Worm (Caenorhabditis elegans) whole organism, L3 larva: Measurements from ENCODE around the gene alg-3.

ENCODE experiments used
- R02D3.7 ChIP-seq: fragments of 150-350 bp; optimal IDR thresholded peaks from 2 replicates; lab custom pipeline; 2014; ENCODE audit warnings: missing biosample characterization, missing genetic modification characterization
- ZK546.5 ChIP-seq: sonication (generic microtip); optimal IDR thresholded peaks from 2 replicates; lab custom pipeline; 2017; ENCODE audit warnings: missing biosample characterization, missing genetic modification characterization
- aly-2 ChIP-seq: fragments of 150-350 bp; optimal IDR thresholded peaks from 2 replicates; lab custom pipeline; 2014; ENCODE audit warnings: missing biosample characterization, missing genetic modification characterization
- ama-1 ChIP-seq: fragments of 150-350 bp; optimal IDR thresholded peaks from 2 replicates; lab custom pipeline; 2018
- ceh-16 ChIP-seq: sonication (generic microtip); optimal IDR thresholded peaks from 2 replicates; lab custom pipeline; 2017; ENCODE audit warnings: missing biosample characterization, missing genetic modification characterization
- ceh-28 ChIP-seq: fragments of 150-350 bp; optimal IDR thresholded peaks from 2 replicates; lab custom pipeline; 2014; ENCODE audit warnings: missing biosample characterization, missing genetic modification reagents, missing genetic modification characterization
- ceh-82 ChIP-seq: fragments of 150-350 bp; optimal IDR thresholded peaks from 2 replicates; lab custom pipeline; 2014; ENCODE audit warnings: missing biosample characterization, missing genetic modification characterization
- daf-12 ChIP-seq: fragments of 150-350 bp; optimal IDR thresholded peaks from 2 replicates; lab custom pipeline; 2014; ENCODE audit warnings: missing biosample characterization, missing genetic modification reagents, missing genetic modification characterization
- egl-5 ChIP-seq: fragments of 150-350 bp; optimal IDR thresholded peaks from 2 replicates; lab custom pipeline; 2017; ENCODE audit warnings: missing biosample characterization, missing genetic modification reagents, missing genetic modification characterization, inconsistent platforms
- elt-2 ChIP-seq: sonication (generic microtip); optimal IDR thresholded peaks from 2 replicates; lab custom pipeline; 2016; ENCODE audit warnings: missing genetic modification reagents, mild to moderate bottlenecking, missing genetic modification characterization, missing compliant biosample characterization
- elt-3 ChIP-seq, 3 experiments: fragments of 150-350 bp in 1 of 3; sonication (generic microtip) in 2 of 3; optimal IDR thresholded peaks; 2 replicates in 2 of 3; 4 replicates in 1 of 3; lab custom pipeline; 2014 to 2017; ENCODE audit warnings: missing biosample characterization in 3 of 3, missing genetic modification characterization in 3 of 3
- fkh-10 ChIP-seq: sonication (generic microtip); optimal IDR thresholded peaks from 2 replicates; lab custom pipeline; 2017; ENCODE audit warnings: missing biosample characterization, missing genetic modification reagents, missing genetic modification characterization
- fkh-2 ChIP-seq: fragments of 150-350 bp; optimal IDR thresholded peaks from 2 replicates; lab custom pipeline; 2014; ENCODE audit warnings: missing biosample characterization, missing genetic modification reagents, missing genetic modification characterization
- hmg-11 ChIP-seq: sonication (generic microtip); optimal IDR thresholded peaks from 2 replicates; lab custom pipeline; 2016; ENCODE audit warnings: missing genetic modification characterization, missing compliant biosample characterization
- jun-1 ChIP-seq: fragments of 150-350 bp; optimal IDR thresholded peaks from 2 replicates; lab custom pipeline; 2014; ENCODE audit warnings: missing biosample characterization, missing genetic modification reagents, missing genetic modification characterization
- lsy-12 ChIP-seq: sonication (generic microtip); optimal IDR thresholded peaks from 2 replicates; lab custom pipeline; 2016; ENCODE audit warnings: mild to moderate bottlenecking, missing genetic modification characterization, missing compliant biosample characterization
- mdl-1 ChIP-seq: fragments of 150-350 bp; optimal IDR thresholded peaks from 2 replicates; lab custom pipeline; 2014; ENCODE audit warnings: missing biosample characterization, missing genetic modification characterization
- mml-1 ChIP-seq: fragments of 150-350 bp; sonication (generic microtip); optimal IDR thresholded peaks from 3 replicates; lab custom pipeline; 2014; ENCODE audit warnings: missing biosample characterization, missing genetic modification characterization
- nfya-1 ChIP-seq: sonication (generic microtip); optimal IDR thresholded peaks from 2 replicates; lab custom pipeline; 2017; ENCODE audit warnings: missing genetic modification characterization, mild to moderate bottlenecking, missing compliant biosample characterization, antibody characterized with exemption, moderate library complexity; ENCODE audit not compliant: insufficient read depth
- nhr-11 ChIP-seq: fragments of 150-350 bp; optimal IDR thresholded peaks from 2 replicates; lab custom pipeline; 2014; ENCODE audit warnings: missing biosample characterization, missing genetic modification characterization
- nhr-12 ChIP-seq: fragments of 150-350 bp; optimal IDR thresholded peaks from 2 replicates; lab custom pipeline; 2014; ENCODE audit warnings: missing biosample characterization, missing genetic modification characterization
- nhr-23 ChIP-seq: fragments of 150-350 bp; optimal IDR thresholded peaks from 2 replicates; lab custom pipeline; 2014; ENCODE audit warnings: missing biosample characterization, missing genetic modification reagents, missing genetic modification characterization
- nhr-237 ChIP-seq: fragments of 150-350 bp; optimal IDR thresholded peaks from 2 replicates; lab custom pipeline; 2014; ENCODE audit warnings: missing biosample characterization, missing genetic modification characterization
- nhr-25 ChIP-seq: sonication (generic microtip); optimal IDR thresholded peaks from 2 replicates; lab custom pipeline; 2017; ENCODE audit warnings: missing biosample characterization, missing genetic modification characterization
- nhr-28 ChIP-seq: fragments of 150-350 bp; optimal IDR thresholded peaks from 2 replicates; lab custom pipeline; 2014; ENCODE audit warnings: missing biosample characterization, missing genetic modification characterization
- nhr-43 ChIP-seq: sonication (generic microtip); optimal IDR thresholded peaks from 2 replicates; lab custom pipeline; 2016; ENCODE audit warnings: mild to moderate bottlenecking, missing genetic modification characterization, missing compliant biosample characterization; ENCODE audit not compliant: poor library complexity, severe bottlenecking
- nhr-67 ChIP-seq: fragments of 150-350 bp; optimal IDR thresholded peaks from 2 replicates; lab custom pipeline; 2014; ENCODE audit warnings: missing biosample characterization, missing genetic modification characterization
- nhr-76 ChIP-seq: fragments of 150-350 bp; sonication (generic microtip); optimal IDR thresholded peaks from 5 replicates; lab custom pipeline; 2014; ENCODE audit warnings: missing biosample characterization, missing genetic modification characterization
- nhr-77 ChIP-seq: fragments of 150-350 bp; optimal IDR thresholded peaks from 2 replicates; lab custom pipeline; 2014; ENCODE audit warnings: missing biosample characterization, missing genetic modification characterization
- pha-4 ChIP-seq: fragments of 150-350 bp; optimal IDR thresholded peaks from 2 replicates; lab custom pipeline; 2014; ENCODE audit warnings: missing biosample characterization, missing genetic modification reagents, missing genetic modification characterization
- pqm-1 ChIP-seq: fragments of 150-350 bp; optimal IDR thresholded peaks from 2 replicates; lab custom pipeline; 2017; ENCODE audit warnings: missing biosample characterization, missing genetic modification characterization, inconsistent platforms
- sea-2 ChIP-seq: fragments of 150-350 bp; sonication (generic microtip); optimal IDR thresholded peaks from 4 replicates; lab custom pipeline; 2014; ENCODE audit warnings: missing biosample characterization, missing genetic modification reagents, missing genetic modification characterization
- skn-1 ChIP-seq: fragments of 150-350 bp; optimal IDR thresholded peaks from 2 replicates; lab custom pipeline; 2014; ENCODE audit warnings: missing biosample characterization, missing genetic modification characterization
- snpc-4 ChIP-seq: fragments of 150-350 bp; optimal IDR thresholded peaks from 2 replicates; lab custom pipeline; 2014; ENCODE audit warnings: missing biosample characterization, missing genetic modification characterization
- tbx-2 ChIP-seq: sonication (generic microtip); optimal IDR thresholded peaks from 2 replicates; lab custom pipeline; 2016; ENCODE audit warnings: mild to moderate bottlenecking, missing genetic modification characterization, missing compliant biosample characterization
- unc-62 ChIP-seq: fragments of 150-350 bp; sonication (generic microtip); optimal IDR thresholded peaks from 4 replicates; lab custom pipeline; 2014; ENCODE audit warnings: missing biosample characterization, missing genetic modification reagents, missing genetic modification characterization
- ztf-4 ChIP-seq: fragments of 150-350 bp; optimal IDR thresholded peaks from 2 replicates; lab custom pipeline; 2014; ENCODE audit warnings: missing biosample characterization, missing genetic modification characterization

The alg-3 gene

ce11 chrIV:11723255-11723654 lies 19.2 kb downstream of the alg-3 start:
- no peak for TF ChIP-seq nhr-25 (tag; lab: Kevin White, UChicago)
- TF ChIP-seq nhr-76 (tag; lab: Kevin White, UChicago): no peak
- no peak for TF ChIP-seq mml-1
- TF ChIP-seq ZK546.5: no peak
- TF ChIP-seq nhr-23 (tag; lab: Kevin White, UChicago): no peak
- no peak for TF ChIP-seq mdl-1
- TF ChIP-seq snpc-4 (tag; lab: Kevin White, UChicago): no peak
- TF ChIP-seq egl-5: no peak
- TF ChIP-seq pqm-1 (tag; lab: Kevin White, UChicago): no peak
- no peak for TF ChIP-seq nhr-28

ce11 chrIV:11735025-11735424 lies 31.0 kb downstream of the alg-3 start, which contains the start of gene K01A6.6:
K01A6.6 (plus strand) TSS chrIV:11735325.
- TF ChIP-seq elt-2: no peak
- TF ChIP-seq ztf-4 (tag; lab: Kevin White, UChicago): no peak
- no peak for TF ChIP-seq nhr-76 (tag; lab: Kevin White, UChicago)
- no peak for TF ChIP-seq sea-2
- no peak for TF ChIP-seq ceh-16 (tag; lab: Kevin White, UChicago)
- no peak for TF ChIP-seq nhr-11 (tag; lab: Kevin White, UChicago)
- TF ChIP-seq pqm-1 (tag; lab: Kevin White, UChicago): no peak
- TF ChIP-seq nfya-1 (tag; lab: Kevin White, UChicago): no peak
- TF ChIP-seq unc-62 (GFP tag; lab: Kevin White, UChicago): no peak
- no peak for TF ChIP-seq hmg-11 (tag; lab: Kevin White, UChicago)
- no peak for TF ChIP-seq lsy-12 (tag; lab: Kevin White, UChicago)
- no peak for TF ChIP-seq fkh-2 (tag; lab: Kevin White, UChicago)
- TF ChIP-seq elt-3 (tag; optimal IDR thresholded peaks at IDR 0.05; lab: Kevin White, UChicago): no peak
- TF ChIP-seq R02D3.7 (tag; lab: Kevin White, UChicago): no peak
- no peak for TF ChIP-seq nhr-67
- no peak for TF ChIP-seq nhr-77
- no peak for TF ChIP-seq mml-1
- no peak for TF ChIP-seq fkh-10 (GFP tag; lab: Kevin White, UChicago)
- no peak for TF ChIP-seq ceh-28 (tag; lab: Kevin White, UChicago)

ce11 chrIV:11737269-11737668 lies 33.2 kb downstream of the alg-3 start, which contains the start of gene K01A6.8:
K01A6.8 (minus strand) TSS chrIV:11737369.
- TF ChIP-seq pha-4 (no peak), nhr-43 (no peak), tbx-2 (tag; lab: Kevin White, UChicago) (no peak), nfya-1 (tag; lab: Kevin White, UChicago) (no peak), elt-3 (tag; optimal IDR thresholded peaks at IDR 0.05; lab: Kevin White, UChicago) (no peak)

ce11 chrIV:11738092-11738617 lies 34.1 kb downstream of the alg-3 start, which contains the start of gene K01A6.7:
K01A6.7 (minus strand) TSS chrIV:11738567.
- TF ChIP-seq ama-1 (lab: Kevin White, UChicago) (no peak), egl-5 (no peak), snpc-4 (tag; lab: Kevin White, UChicago) (no peak), nhr-12 (tag; lab: Kevin White, UChicago) (no peak), pha-4 (no peak), nhr-23 (tag; lab: Kevin White, UChicago) (no peak), fkh-10 (GFP tag; lab: Kevin White, UChicago) (no peak), tbx-2 (tag; lab: Kevin White, UChicago) (no peak), fkh-2 (tag; lab: Kevin White, UChicago) (no peak), nhr-77 (no peak), aly-2 (tag; lab: Kevin White, UChicago) (no peak), nhr-67 (no peak), nhr-76 (tag; lab: Kevin White, UChicago) (no peak), mdl-1 (no peak), nhr-28 (no peak), ceh-82 (no peak), jun-1 (tag; lab: Kevin White, UChicago) (no peak), nhr-237 (no peak), elt-2 (no peak)

- TF ChIP-seq ceh-16 (tag; lab: Kevin White, UChicago) (no peak), mdl-1 (no peak), nhr-76 (tag; lab: Kevin White, UChicago) (no peak), pha-4 (no peak), daf-12 (tag; lab: Kevin White, UChicago) (no peak), skn-1 (no peak), R02D3.7 (tag; lab: Kevin White, UChicago) (no peak), sea-2 (no peak), lsy-12 (tag; lab: Kevin White, UChicago) (no peak), aly-2 (tag; lab: Kevin White, UChicago) (no peak)
Measured at ce11 chrIV:11740204-11740603, 36.2 kb downstream of the alg-3 start, which contains the start of gene K01A6.4. K01A6.4 (minus strand) TSS chrIV:11740304.
